Worm (Caenorhabditis elegans) whole organism, young adult: Measurements from ENCODE around the gene lido-17.

Experiments
- F37B4.10 ChIP-seq: fragments of 200-800 bp; sonication (Bioruptor generic); IDR thresholded peaks from 2 replicates; pipeline ENCODE4 v1.3.6; 2022; ENCODE audit warnings: missing genetic modification characterization, missing compliant biosample characterization
- F49E8.2 ChIP-seq: sonication (generic microtip); optimal IDR thresholded peaks from 3 replicates; lab custom pipeline; 2017; ENCODE audit warnings: missing genetic modification characterization, mild to moderate bottlenecking, missing compliant biosample characterization, antibody characterized with exemption, moderate library complexity; ENCODE audit not compliant: insufficient read depth
- attf-3 ChIP-seq: fragments of 200-800 bp; sonication (Bioruptor generic); conservative IDR thresholded peaks from 2 replicates; pipeline ENCODE4 v1.3.6; 2022; ENCODE audit warnings: missing genetic modification reagents, missing genetic modification characterization, missing compliant biosample characterization
- bed-2 ChIP-seq: fragments of 200-800 bp; sonication (Bioruptor generic); IDR thresholded peaks from 2 replicates; pipeline ENCODE4 v1.3.6; 2022; ENCODE audit warnings: missing genetic modification reagents, missing genetic modification characterization, missing compliant biosample characterization
- fkh-3 ChIP-seq: sonication (generic microtip); optimal IDR thresholded peaks from 2 replicates; lab custom pipeline; 2016; ENCODE audit warnings: mild to moderate bottlenecking, missing genetic modification characterization, missing compliant biosample characterization
- lsy-27 ChIP-seq: sonication (generic microtip); optimal IDR thresholded peaks from 2 replicates; lab custom pipeline; 2017; ENCODE audit warnings: missing genetic modification characterization, mild to moderate bottlenecking, missing compliant biosample characterization, antibody characterized with exemption, missing genotype, borderline replicate concordance; ENCODE audit not compliant: insufficient read depth
- mxl-1 ChIP-seq: sonication (generic microtip); optimal IDR thresholded peaks from 2 replicates; lab custom pipeline; 2016; ENCODE audit warnings: missing genetic modification characterization, missing compliant biosample characterization
- nhr-80 ChIP-seq: sonication (generic microtip); optimal IDR thresholded peaks from 2 replicates; lab custom pipeline; 2016; ENCODE audit warnings: missing genetic modification characterization, missing compliant biosample characterization
- sptf-2 ChIP-seq: fragments of 200-800 bp; sonication (Bioruptor generic); optimal IDR thresholded peaks from 2 replicates; lab custom pipeline; 2018; ENCODE audit warnings: mild to moderate bottlenecking, missing genetic modification characterization, missing compliant biosample characterization
- ztf-3 ChIP-seq: fragments of 200-800 bp; sonication (Bioruptor generic); optimal IDR thresholded peaks from 2 replicates; lab custom pipeline; 2018; ENCODE audit warnings: mild to moderate bottlenecking, missing genetic modification characterization, missing compliant biosample characterization

DNA sequence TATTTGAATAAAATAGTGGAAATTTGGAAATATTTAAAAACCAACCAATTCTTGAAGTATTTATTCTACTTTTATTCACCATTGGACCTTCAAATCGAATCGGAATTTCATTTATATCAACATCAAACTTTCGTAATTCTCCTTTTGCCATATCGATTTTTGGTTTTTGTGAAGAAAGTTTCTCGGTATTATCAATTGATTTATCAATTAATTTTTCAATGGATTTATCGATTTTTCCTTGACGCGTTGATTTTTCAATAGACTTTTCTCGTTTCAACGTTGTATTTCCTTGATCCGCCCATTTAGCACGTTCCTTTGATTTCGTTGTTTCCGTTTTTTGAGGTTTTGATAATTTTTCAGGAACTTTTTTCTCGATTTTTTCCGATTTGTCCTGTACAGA is 23.2 kb downstream of the lido-17 start:
- TF ChIP-seq F37B4.10 (GFP tag; lab: Robert Waterston, UW) = no peak
- TF ChIP-seq ztf-3 (GFP tag; lab: Kevin White, UChicago) = no peak
- TF ChIP-seq fkh-3 = no peak
- no peak for TF ChIP-seq attf-3 (GFP tag; lab: Robert Waterston, UW)
- TF ChIP-seq sptf-2 (GFP tag; lab: Kevin White, UChicago) = no peak
- TF ChIP-seq bed-2 = no peak
- TF ChIP-seq mxl-1 (tag; lab: Kevin White, UChicago) = no peak
- TF ChIP-seq nhr-80 (tag; lab: Kevin White, UChicago) = no peak
- no peak for TF ChIP-seq lsy-27 (tag; lab: Kevin White, UChicago)
- TF ChIP-seq F49E8.2 (tag; lab: Kevin White, UChicago) = no peak
